Worm (Caenorhabditis elegans): ENCODE data around the gene irld-20.
A peak's percentile ranks its signal among the peaks of the same experiment; 100 is the strongest.

irld-20 gene

ce11 chrIII:12750831-12751230, at the start of gene irld-20, which contains the start of gene irld-60:
Gene irld-20 (plus strand): TSS chrIII:12751109.
Gene irld-60 (minus strand): TSS chrIII:12750931.
- TF ChIP-seq pqm-1 (tag; optimal IDR thresholded peaks at IDR 0.05): no peak
- TF ChIP-seq aly-2 (tag; optimal IDR thresholded peaks at IDR 0.05): no peak
- TF ChIP-seq R02D3.7 (tag; optimal IDR thresholded peaks at IDR 0.05): no peak
- TF ChIP-seq egl-27 (tag; optimal IDR thresholded peaks at IDR 0.05): no peak
- no peak for TF ChIP-seq pha-4 (tag; optimal IDR thresholded peaks at IDR 0.05)
- TF ChIP-seq elt-3 (tag; optimal IDR thresholded peaks at IDR 0.05): no peak
- TF ChIP-seq sea-2 (GFP tag; optimal IDR thresholded peaks at IDR 0.05): no peak
- no peak for TF ChIP-seq snpc-4 (tag; optimal IDR thresholded peaks at IDR 0.05)
- TF ChIP-seq tbx-2 (tag; optimal IDR thresholded peaks at IDR 0.05): no peak

DNA sequence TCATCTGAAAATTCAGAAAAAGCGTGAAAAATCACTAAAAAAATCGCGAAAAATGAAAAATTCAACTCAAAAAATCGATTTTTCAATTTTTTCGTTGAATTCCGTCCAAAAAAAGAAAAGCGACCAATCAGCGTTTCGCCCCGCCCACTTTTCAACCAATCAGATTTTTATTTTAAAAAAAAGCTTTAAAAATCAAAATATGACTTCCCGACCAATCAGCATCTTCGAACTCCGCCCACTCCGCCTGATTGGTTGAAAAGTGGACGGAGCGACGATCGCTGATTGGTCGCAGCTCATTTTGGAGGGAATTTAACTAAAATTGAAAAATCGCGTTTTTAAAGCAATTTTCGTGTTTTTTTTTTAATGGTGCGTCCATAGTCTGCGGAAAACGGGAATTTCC, 48.5 kb upstream of the irld-20 start:
- TF ChIP-seq nhr-76 (tag; optimal IDR thresholded peaks at IDR 0.05) (no peak), nfya-1 (tag; optimal IDR thresholded peaks at IDR 0.05; ENCODE audit: insufficient read depth) (peak; percentile 82), nhr-25 (tag; optimal IDR thresholded peaks at IDR 0.05) (no peak), fkh-10 (GFP tag; optimal IDR thresholded peaks at IDR 0.05) (no peak), ZK546.5 (tag; optimal IDR thresholded peaks at IDR 0.05) (no peak)

DNA sequence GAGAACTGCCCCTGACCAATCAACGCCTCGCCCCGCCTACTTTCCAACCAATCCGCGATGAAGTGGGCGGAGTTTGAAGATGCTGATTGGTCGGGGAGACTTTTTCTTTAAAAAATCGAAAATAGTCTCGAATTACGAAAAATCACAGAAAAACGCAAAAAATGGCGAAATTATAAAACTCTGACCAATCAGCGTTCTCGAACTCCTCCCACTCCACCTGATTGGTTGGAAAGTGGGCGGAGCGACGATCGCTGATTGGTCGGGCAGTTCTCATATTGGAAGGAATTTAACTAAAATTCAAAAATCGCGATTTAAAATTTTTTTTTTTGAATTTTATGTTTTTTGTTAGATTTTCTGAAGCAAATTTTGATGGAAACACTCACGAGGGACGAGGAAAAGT, 47.7 kb upstream of the irld-20 start:
- TF ChIP-seq hmg-11 (tag; optimal IDR thresholded peaks at IDR 0.05): no peak
- TF ChIP-seq nfya-1 (tag; optimal IDR thresholded peaks at IDR 0.05; ENCODE audit: insufficient read depth): peak; percentile 77

DNA sequence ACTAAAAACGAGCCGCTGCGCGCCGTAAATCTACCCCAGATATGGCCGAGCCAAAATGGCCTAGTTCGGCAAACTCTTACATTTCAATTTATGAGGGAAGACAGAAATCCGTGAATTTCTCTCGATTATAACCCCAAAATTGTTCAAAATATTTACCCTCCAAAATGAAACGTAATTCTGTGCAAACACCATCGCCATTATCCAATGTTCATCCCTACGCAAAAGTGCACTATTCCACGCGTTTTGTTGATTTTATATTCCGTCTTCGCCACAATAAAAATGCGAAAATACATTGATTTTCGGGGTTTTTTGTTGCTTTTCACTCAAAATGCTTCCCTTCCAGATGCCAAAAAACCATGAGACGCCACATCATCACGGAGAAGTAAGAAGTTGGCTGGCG, 39.7 kb upstream of the irld-20 start, which contains the start of gene hut-1:
TSS of gene hut-1 (plus strand) at position 344 of the 400 bp plus-strand sequence.
- TF ChIP-seq unc-62 (GFP tag; optimal IDR thresholded peaks at IDR 0.05): no peak
- peak; percentile 16 for TF ChIP-seq nhr-23 (tag; optimal IDR thresholded peaks at IDR 0.05)
- no peak for TF ChIP-seq nhr-67 (tag; optimal IDR thresholded peaks at IDR 0.05)
- TF ChIP-seq sea-2 (GFP tag; optimal IDR thresholded peaks at IDR 0.05): no peak
- TF ChIP-seq aly-2 (tag; optimal IDR thresholded peaks at IDR 0.05): no peak
- no peak for TF ChIP-seq elt-1 (tag; optimal IDR thresholded peaks at IDR 0.05)
- TF ChIP-seq nhr-28 (tag; optimal IDR thresholded peaks at IDR 0.05): no peak
- TF ChIP-seq nfya-1 (tag; optimal IDR thresholded peaks at IDR 0.05; ENCODE audit: insufficient read depth): peak; percentile 68
- TF ChIP-seq elt-3 (tag; optimal IDR thresholded peaks at IDR 0.05): no peak
- peak; percentile 44 for TF ChIP-seq lin-15B (tag; optimal IDR thresholded peaks at IDR 0.05)
- TF ChIP-seq ztf-4 (tag; optimal IDR thresholded peaks at IDR 0.05): no peak
- TF ChIP-seq ama-1 (optimal IDR thresholded peaks at IDR 0.05): no peak
- no peak for TF ChIP-seq R02D3.7 (tag; optimal IDR thresholded peaks at IDR 0.05)
- TF ChIP-seq eor-1 (tag; optimal IDR thresholded peaks at IDR 0.05): no peak
- TF ChIP-seq lin-39 (tag; optimal IDR thresholded peaks at IDR 0.05): peak; percentile 38
- no peak for TF ChIP-seq ceh-16 (tag; optimal IDR thresholded peaks at IDR 0.05)
- no peak for TF ChIP-seq nhr-77 (tag; optimal IDR thresholded peaks at IDR 0.05)
- no peak for TF ChIP-seq skn-1 (tag; optimal IDR thresholded peaks at IDR 0.05)
- TF ChIP-seq fkh-10 (GFP tag; optimal IDR thresholded peaks at IDR 0.05): no peak
- TF ChIP-seq hmg-11 (tag; optimal IDR thresholded peaks at IDR 0.05): peak; percentile 63
- no peak for TF ChIP-seq fos-1 (tag; optimal IDR thresholded peaks at IDR 0.05)
- TF ChIP-seq egl-5 (tag; optimal IDR thresholded peaks at IDR 0.05): peak; percentile 93
- TF ChIP-seq snpc-4 (tag; optimal IDR thresholded peaks at IDR 0.05): peak; percentile 9
- no peak for TF ChIP-seq fkh-2 (tag; optimal IDR thresholded peaks at IDR 0.05)
- TF ChIP-seq pha-4 (tag; optimal IDR thresholded peaks at IDR 0.05): peak; percentile 84
- no peak for TF ChIP-seq mdl-1 (tag; optimal IDR thresholded peaks at IDR 0.05)
- TF ChIP-seq unc-39 (tag; optimal IDR thresholded peaks at IDR 0.05): no peak
- TF ChIP-seq mml-1 (tag; optimal IDR thresholded peaks at IDR 0.05): no peak
- no peak for TF ChIP-seq nhr-43 (tag; optimal IDR thresholded peaks at IDR 0.05; ENCODE audit: poor library complexity, severe bottlenecking)
- TF ChIP-seq nhr-76 (tag; optimal IDR thresholded peaks at IDR 0.05): no peak

ce11 chrIII:12711682-12712081, 39.2 kb upstream of the irld-20 start:
- TF ChIP-seq unc-62 (GFP tag; optimal IDR thresholded peaks at IDR 0.05): no peak
- TF ChIP-seq daf-12 (tag; optimal IDR thresholded peaks at IDR 0.05): no peak
- TF ChIP-seq fkh-2 (tag; optimal IDR thresholded peaks at IDR 0.05): no peak
- TF ChIP-seq mdl-1 (tag; optimal IDR thresholded peaks at IDR 0.05): no peak
- no peak for TF ChIP-seq ceh-82 (tag; optimal IDR thresholded peaks at IDR 0.05)
- no peak for TF ChIP-seq egl-5 (tag; optimal IDR thresholded peaks at IDR 0.05)
- no peak for TF ChIP-seq nhr-67 (tag; optimal IDR thresholded peaks at IDR 0.05)
- TF ChIP-seq ztf-4 (tag; optimal IDR thresholded peaks at IDR 0.05): no peak
- TF ChIP-seq sea-2 (GFP tag; optimal IDR thresholded peaks at IDR 0.05): no peak
- no peak for TF ChIP-seq hmg-11 (tag; optimal IDR thresholded peaks at IDR 0.05)
- no peak for TF ChIP-seq ceh-16 (tag; optimal IDR thresholded peaks at IDR 0.05)
- TF ChIP-seq pqm-1 (tag; optimal IDR thresholded peaks at IDR 0.05): no peak
- TF ChIP-seq lin-39 (tag; optimal IDR thresholded peaks at IDR 0.05): no peak
- no peak for TF ChIP-seq ama-1 (optimal IDR thresholded peaks at IDR 0.05)
- no peak for TF ChIP-seq nhr-25 (tag; optimal IDR thresholded peaks at IDR 0.05)
- TF ChIP-seq lsy-12 (tag; optimal IDR thresholded peaks at IDR 0.05): no peak
- TF ChIP-seq zag-1 (tag; optimal IDR thresholded peaks at IDR 0.05): no peak
- no peak for TF ChIP-seq nhr-12 (tag; optimal IDR thresholded peaks at IDR 0.05)
- TF ChIP-seq nhr-23 (tag; optimal IDR thresholded peaks at IDR 0.05): no peak

All from whole organism, L3 larva.